Worm (Caenorhabditis elegans): ENCODE measurements around the gene F40G12.6.

- TF ChIP-seq zag-1 (tag; optimal IDR thresholded peaks at IDR 0.05): no peak
- no peak for TF ChIP-seq fkh-8 (tag; optimal IDR thresholded peaks at IDR 0.05)
- no peak for TF ChIP-seq lir-3 (tag; optimal IDR thresholded peaks at IDR 0.05; ENCODE audit: poor library complexity)
- TF ChIP-seq nhr-77 (tag; optimal IDR thresholded peaks at IDR 0.05): no peak
These were observed 10.3 kb upstream of the F40G12.6 start, which contains the start of gene F40G12.10 for ce11 chrV:14283241-14283640.

All from whole organism, L1 larva.